Worm (Caenorhabditis elegans) whole organism, young adult: ENCODE measurements around the gene fbxa-127.

Source experiments
- dpl-1 ChIP-seq: fragments of 150-350 bp; optimal IDR thresholded peaks from 2 replicates; lab custom pipeline; 2014; ENCODE audit warnings: missing biosample characterization, missing genetic modification reagents, missing genetic modification characterization
- snpc-1.1 ChIP-seq: sonication (generic microtip); optimal IDR thresholded peaks from 2 replicates; lab custom pipeline; 2017; ENCODE audit warnings: missing genetic modification characterization, mild to moderate bottlenecking, missing compliant biosample characterization, antibody characterized with exemption, moderate library complexity, missing genotype, missing genetic modification reagents; ENCODE audit not compliant: insufficient read depth
- snpc-1.3 ChIP-seq: sonication (generic microtip); optimal IDR thresholded peaks from 2 replicates; lab custom pipeline; 2017; ENCODE audit warnings: missing genetic modification characterization, mild to moderate bottlenecking, missing compliant biosample characterization, antibody characterized with exemption, moderate library complexity, missing genotype, missing genetic modification reagents; ENCODE audit not compliant: insufficient read depth
- snpc-4 ChIP-seq, 5 experiments: fragments of 150-350 bp in 1 of 5; sonication (generic microtip) in 4 of 5; optimal IDR thresholded peaks; 2 replicates each; lab custom pipeline; 2014 to 2018; ENCODE audit warnings: missing genetic modification characterization in 5 of 5, missing biosample characterization in 3 of 5, antibody characterized with exemption in 2 of 5, mild to moderate bottlenecking in 2 of 5, missing compliant biosample characterization in 2 of 5, missing genotype in 2 of 5, moderate library complexity in 2 of 5, missing genetic modification reagents in 1 of 5
- unc-130 ChIP-seq: sonication (generic microtip); optimal IDR thresholded peaks from 2 replicates; lab custom pipeline; 2016; ENCODE audit warnings: missing genetic modification reagents, missing genetic modification characterization, missing compliant biosample characterization

- no peak for TF ChIP-seq snpc-1.3 (tag; lab: Kevin White, UChicago)
- TF ChIP-seq dpl-1 (GFP tag; lab: Kevin White, UChicago) = no peak
- no peak for TF ChIP-seq snpc-4 (GFP tag; optimal IDR thresholded peaks at IDR 0.05; lab: Kevin White, UChicago)
- no peak for TF ChIP-seq snpc-4 (tag; optimal IDR thresholded peaks at IDR 0.05; lab: Kevin White, UChicago)
- TF ChIP-seq snpc-1.1 (tag; lab: Kevin White, UChicago) = no peak
- no peak for TF ChIP-seq unc-130
Measured at ce11 chrV:16683359-16683758, 45.2 kb upstream of the fbxa-127 start.
